3 fruit fly cellular contexts compared by ENCODE assay signal in the genomic region with DNA sequence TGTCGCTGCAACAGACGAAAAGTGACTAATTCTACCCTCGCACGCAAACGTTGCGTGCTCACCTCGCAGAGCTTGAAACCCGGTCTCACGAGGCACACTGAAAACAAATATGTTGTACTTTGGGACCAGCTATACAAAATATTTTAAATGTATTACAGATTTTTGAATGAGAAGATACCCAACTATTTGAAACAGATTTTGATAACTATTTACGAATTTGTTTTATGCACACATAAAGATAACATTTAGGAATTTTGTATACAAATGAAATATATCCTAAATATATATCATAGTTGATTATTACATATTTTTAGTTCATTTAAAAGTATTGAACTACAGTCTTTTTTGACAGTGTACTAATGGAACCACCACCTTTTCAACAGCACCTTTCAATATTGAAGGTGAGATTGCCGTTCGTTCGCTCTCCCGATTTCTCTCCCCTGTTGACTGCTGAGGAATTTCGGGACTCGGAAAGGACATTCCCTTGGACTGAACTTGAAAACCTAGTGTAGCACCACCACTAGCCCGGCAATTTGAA.
TF ChIP-seq lines count a peak whose summit lies in the region.

A gene (minus strand): TSS at position 4 of the 538 bp plus-strand sequence.

TF ChIP-seq in whole organism, embryonic, 481 proteins besides CTCF, POLR2A, EP300 and RAD21 (continued from another document and continues in another):
- peak; percentile 43 for TF ChIP-seq Deaf1 (tag; optimal IDR thresholded peaks at IDR 0.05; lab: Kevin White, UChicago)
- TF ChIP-seq prd (optimal IDR thresholded peaks at IDR 0.05; lab: Kevin White, UChicago) = no peak
- peak; percentile 85 for TF ChIP-seq prd (GFP tag; IDR thresholded peaks at IDR 0.05; lab: Robert Waterston, UW)
- peak in 1 of 2 experiments; percentile 61 for TF ChIP-seq eve (GFP tag; optimal IDR thresholded peaks at IDR 0.05; lab: Kevin White, UChicago)
- TF ChIP-seq pum (GFP tag; optimal IDR thresholded peaks at IDR 0.05; lab: Kevin White, UChicago) = peak; percentile 25
- peak; percentile 46 for TF ChIP-seq sisA (GFP tag; IDR thresholded peaks at IDR 0.05; lab: Robert Waterston, UW)
- no peak for TF ChIP-seq sna (GFP tag; IDR thresholded peaks at IDR 0.05; lab: Robert Waterston, UW; ENCODE audit: partially characterized antibody)
- TF ChIP-seq CG13296 (GFP tag; optimal IDR thresholded peaks at IDR 0.05; lab: Kevin White, UChicago) = peak; percentile 8
- TF ChIP-seq ranshi (GFP tag; IDR thresholded peaks at IDR 0.05; lab: Robert Waterston, UW) = peak; percentile 32; the same call in 1 of the 2 replicates
- TF ChIP-seq HmgZ (tag; optimal IDR thresholded peaks at IDR 0.05; lab: Kevin White, UChicago) = no peak
- peak in 1 of 2 experiments; percentile 10 for TF ChIP-seq Trl (optimal IDR thresholded peaks at IDR 0.05; lab: Kevin White, UChicago)
- no peak for TF ChIP-seq Trl (GFP tag; optimal IDR thresholded peaks at IDR 0.05; lab: Kevin White, UChicago)
- 0 out of 2 replicates have a peak, but pooled peaks have one; percentile 26 for TF ChIP-seq HLH3B (GFP tag; IDR thresholded peaks at IDR 0.05; lab: Robert Waterston, UW)
- TF ChIP-seq Spps (tag; optimal IDR thresholded peaks at IDR 0.05; lab: Kevin White, UChicago) = peak; percentile 78
- peak; percentile 65 for TF ChIP-seq CG10654 (GFP tag; optimal IDR thresholded peaks at IDR 0.05; lab: Kevin White, UChicago)
- TF ChIP-seq unpg (GFP tag; optimal IDR thresholded peaks at IDR 0.05; lab: Kevin White, UChicago) = peak; percentile 80
- TF ChIP-seq CG18619 (GFP tag; optimal IDR thresholded peaks at IDR 0.05; lab: Kevin White, UChicago) = peak; percentile 52
- TF ChIP-seq tll (GFP tag; optimal IDR thresholded peaks at IDR 0.05; lab: Kevin White, UChicago) = peak in 1 of 2 experiments; percentile 57
- TF ChIP-seq Dip3 (GFP tag; optimal IDR thresholded peaks at IDR 0.05; lab: Kevin White, UChicago) = no peak
- TF ChIP-seq CG15601 (tag; optimal IDR thresholded peaks at IDR 0.05; lab: Kevin White, UChicago) = peak; percentile 100
- TF ChIP-seq slou (GFP tag; optimal IDR thresholded peaks at IDR 0.05; lab: Kevin White, UChicago) = peak; percentile 15
- peak; percentile 74 for TF ChIP-seq row (GFP tag; IDR thresholded peaks at IDR 0.05; lab: Robert Waterston, UW)
- TF ChIP-seq br (optimal IDR thresholded peaks at IDR 0.05; lab: Kevin White, UChicago) = no peak
- peak; percentile 25 for TF ChIP-seq Jarid2 (GFP tag; optimal IDR thresholded peaks at IDR 0.05; lab: Kevin White, UChicago)
- peak; percentile 74; the same call in 2 of the 3 replicates for TF ChIP-seq zfh1 (GFP tag; IDR thresholded peaks at IDR 0.05; lab: Robert Waterston, UW)
- TF ChIP-seq Ets65A (GFP tag; lab: Kevin White, UChicago) = no peak
- peak; percentile 32 for TF ChIP-seq CG5180 (GFP tag; optimal IDR thresholded peaks at IDR 0.05; lab: Kevin White, UChicago)
- no peak for TF ChIP-seq CG9876 (GFP tag; optimal IDR thresholded peaks at IDR 0.05; lab: Kevin White, UChicago)
- TF ChIP-seq CG18599 (GFP tag; optimal IDR thresholded peaks at IDR 0.05; lab: Kevin White, UChicago) = peak; percentile 48
- peak; percentile 64 for TF ChIP-seq CG17328 (GFP tag; IDR thresholded peaks at IDR 0.05; lab: Robert Waterston, UW)
- TF ChIP-seq inv (GFP tag; IDR thresholded peaks at IDR 0.05; lab: Robert Waterston, UW; ENCODE audit: partially characterized antibody) = no peak
- TF ChIP-seq CG7745 (tag; optimal IDR thresholded peaks at IDR 0.05; lab: Kevin White, UChicago) = peak; percentile 10
- peak; percentile 94 for TF ChIP-seq CG17829 (tag; optimal IDR thresholded peaks at IDR 0.05; lab: Kevin White, UChicago)
- TF ChIP-seq Aef1 (GFP tag; IDR thresholded peaks at IDR 0.05; lab: Robert Waterston, UW) = no peak
- TF ChIP-seq az2 (GFP tag; optimal IDR thresholded peaks at IDR 0.05; lab: Kevin White, UChicago) = peak; percentile 62
- TF ChIP-seq CG14710 (tag; optimal IDR thresholded peaks at IDR 0.05; lab: Kevin White, UChicago) = peak; percentile 93
- peak; percentile 17; the same call in 1 of the 2 replicates for TF ChIP-seq sob (GFP tag; IDR thresholded peaks at IDR 0.05; lab: Robert Waterston, UW)
- TF ChIP-seq CG12391 (tag; optimal IDR thresholded peaks at IDR 0.05; lab: Kevin White, UChicago) = peak; percentile 87
- peak; percentile 30 for TF ChIP-seq CG2116 (GFP tag; optimal IDR thresholded peaks at IDR 0.05; lab: Kevin White, UChicago)
- TF ChIP-seq wor (GFP tag; IDR thresholded peaks at IDR 0.05; lab: Robert Waterston, UW) = 0 out of 2 replicates have a peak, but pooled peaks have one; percentile 13

TF ChIP-seq in whole organism, prepupa, 60 proteins besides CTCF, POLR2A, EP300 and RAD21 (continued from another document):
- TF ChIP-seq CG11762 (GFP tag; optimal IDR thresholded peaks at IDR 0.05; lab: Kevin White, UChicago; ENCODE audit: insufficient read depth) (peak; percentile 60), CG3032 (tag; optimal IDR thresholded peaks at IDR 0.05; lab: Kevin White, UChicago) (peak; percentile 83), fkh (GFP tag; optimal IDR thresholded peaks at IDR 0.05; lab: Kevin White, UChicago) (no peak), CG8319 (GFP tag; optimal IDR thresholded peaks at IDR 0.05; lab: Kevin White, UChicago) (peak; percentile 61), Sox102F (GFP tag; optimal IDR thresholded peaks at IDR 0.05; lab: Kevin White, UChicago) (peak; percentile 49), Hr4 (GFP tag; optimal IDR thresholded peaks at IDR 0.05; lab: Kevin White, UChicago) (peak; percentile 48), acj6 (GFP tag; optimal IDR thresholded peaks at IDR 0.05; lab: Kevin White, UChicago) (peak; percentile 71), Hr39 (GFP tag; optimal IDR thresholded peaks at IDR 0.05; lab: Kevin White, UChicago) (peak; percentile 43), OdsH (GFP tag; optimal IDR thresholded peaks at IDR 0.05; lab: Kevin White, UChicago) (peak; percentile 78), CG11294 (GFP tag; IDR thresholded peaks at IDR 0.05; lab: Robert Waterston, UW) (no peak), Met (GFP tag; optimal IDR thresholded peaks at IDR 0.05; lab: Kevin White, UChicago) (peak; percentile 76), Sox15 (GFP tag; optimal IDR thresholded peaks at IDR 0.05; lab: Kevin White, UChicago) (peak; percentile 56), pdm3 (GFP tag; optimal IDR thresholded peaks at IDR 0.05; lab: Kevin White, UChicago) (peak; percentile 57), Gug (GFP tag; IDR thresholded peaks at IDR 0.05; lab: Robert Waterston, UW) (0 out of 2 replicates have a peak, but pooled peaks have one; percentile 23), lz (GFP tag; optimal IDR thresholded peaks at IDR 0.05; lab: Kevin White, UChicago) (peak; percentile 64), dsx (GFP tag; optimal IDR thresholded peaks at IDR 0.05; lab: Kevin White, UChicago; ENCODE audit: poor library complexity, severe bottlenecking) (peak; percentile 86), CG6276 (GFP tag; optimal IDR thresholded peaks at IDR 0.05; lab: Kevin White, UChicago) (peak; percentile 39), CG9139 (GFP tag; optimal IDR thresholded peaks at IDR 0.05; lab: Kevin White, UChicago) (peak; percentile 66), Hr38 (GFP tag; optimal IDR thresholded peaks at IDR 0.05; lab: Kevin White, UChicago) (no peak), Blimp-1 (GFP tag; optimal IDR thresholded peaks at IDR 0.05; lab: Kevin White, UChicago) (peak; percentile 55), CG32006 (GFP tag; optimal IDR thresholded peaks at IDR 0.05; lab: Kevin White, UChicago) (peak; percentile 70), CG3919 (GFP tag; optimal IDR thresholded peaks at IDR 0.05; lab: Kevin White, UChicago) (peak; percentile 80), Eip75B (GFP tag; optimal IDR thresholded peaks at IDR 0.05; lab: Kevin White, UChicago) (peak; percentile 64), Eip78C (GFP tag; lab: Kevin White, UChicago) (peak; percentile 92), CG34406 (GFP tag; optimal IDR thresholded peaks at IDR 0.05; lab: Kevin White, UChicago) (peak; percentile 81), Smox (GFP tag; optimal IDR thresholded peaks at IDR 0.05; lab: Kevin White, UChicago) (peak; percentile 72), fd85E (GFP tag; optimal IDR thresholded peaks at IDR 0.05; lab: Kevin White, UChicago) (no peak), net (GFP tag; optimal IDR thresholded peaks at IDR 0.05; lab: Kevin White, UChicago) (peak; percentile 68), topi (GFP tag; optimal IDR thresholded peaks at IDR 0.05; lab: Kevin White, UChicago) (peak; percentile 75), Eip93F (GFP tag; optimal IDR thresholded peaks at IDR 0.05; lab: Kevin White, UChicago) (no peak), esn (GFP tag; optimal IDR thresholded peaks at IDR 0.05; lab: Kevin White, UChicago) (peak; percentile 80), CG15336 (GFP tag; IDR thresholded peaks at IDR 0.05; lab: Robert Waterston, UW) (peak; percentile 70), dac (GFP tag; optimal IDR thresholded peaks at IDR 0.05; lab: Kevin White, UChicago) (no peak), spab (GFP tag; optimal IDR thresholded peaks at IDR 0.05; lab: Kevin White, UChicago) (peak; percentile 67), CG6854 (GFP tag; optimal IDR thresholded peaks at IDR 0.05; lab: Kevin White, UChicago) (peak; percentile 59), svp (GFP tag; lab: Kevin White, UChicago) (peak; percentile 89), Ets96B (tag; optimal IDR thresholded peaks at IDR 0.05; lab: Kevin White, UChicago) (peak; percentile 78), cyc (GFP tag; optimal IDR thresholded peaks at IDR 0.05; lab: Kevin White, UChicago) (peak; percentile 60), CG10631 (GFP tag; optimal IDR thresholded peaks at IDR 0.05; lab: Kevin White, UChicago) (peak; percentile 69), CG6792 (GFP tag; optimal IDR thresholded peaks at IDR 0.05; lab: Kevin White, UChicago) (peak; percentile 76)
TF ChIP-seq in whole organism, prepupa: peak in this region for 54.

TF ChIP-seq in whole organism, wandering third instar larva, 38 proteins besides CTCF, POLR2A, EP300 and RAD21 (continued from another document):
- peak in 1 of 2 experiments; percentile 87 for TF ChIP-seq foxo (GFP tag; optimal IDR thresholded peaks at IDR 0.05; lab: Kevin White, UChicago)
- TF ChIP-seq lola (GFP tag; optimal IDR thresholded peaks at IDR 0.05; lab: Kevin White, UChicago) = no peak
- TF ChIP-seq CG9705 (GFP tag; optimal IDR thresholded peaks at IDR 0.05; lab: Kevin White, UChicago) = peak; percentile 58
- peak; percentile 2 for TF ChIP-seq Rel (GFP tag; optimal IDR thresholded peaks at IDR 0.05; lab: Kevin White, UChicago)
- TF ChIP-seq Rel (tag; optimal IDR thresholded peaks at IDR 0.05; lab: Kevin White, UChicago) = no peak
- TF ChIP-seq pan (optimal IDR thresholded peaks at IDR 0.05; lab: Kevin White, UChicago) = no peak
- TF ChIP-seq sv (GFP tag; optimal IDR thresholded peaks at IDR 0.05; lab: Kevin White, UChicago) = peak; percentile 28
- TF ChIP-seq sage (GFP tag; optimal IDR thresholded peaks at IDR 0.05; lab: Kevin White, UChicago) = peak; percentile 1
- peak; percentile 28 for TF ChIP-seq ey (GFP tag; optimal IDR thresholded peaks at IDR 0.05; lab: Kevin White, UChicago)
- TF ChIP-seq GATAd (GFP tag; optimal IDR thresholded peaks at IDR 0.05; lab: Kevin White, UChicago) = no peak
- TF ChIP-seq Jra (GFP tag; optimal IDR thresholded peaks at IDR 0.05; lab: Kevin White, UChicago) = no peak
- no peak for TF ChIP-seq Abd-B (GFP tag; optimal IDR thresholded peaks at IDR 0.05; lab: Kevin White, UChicago)
